Worm (Caenorhabditis elegans): ENCODE results near the gene B0507.1.

B0507.1 gene

DNA sequence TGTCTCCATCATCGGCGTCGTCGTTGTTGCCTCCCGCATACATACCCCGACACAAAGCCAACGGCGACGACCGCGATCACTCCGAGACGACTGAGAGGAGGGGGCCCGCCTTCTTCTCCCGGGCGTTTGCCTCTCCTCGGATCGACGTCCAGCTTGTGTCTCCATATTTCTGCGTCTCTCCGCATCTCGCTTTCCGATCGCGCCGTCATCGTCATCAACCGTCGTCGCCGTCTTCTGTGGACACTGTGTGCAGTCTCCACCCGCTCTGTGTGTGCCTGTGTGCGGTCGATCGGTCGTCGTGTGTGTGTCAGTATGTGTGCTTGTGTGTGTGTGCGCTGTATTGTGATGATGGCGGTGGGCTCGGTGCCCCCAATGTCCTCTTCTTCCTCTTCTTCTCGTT, 9.2 kb downstream of the B0507.1 start (continued):
- no peak for TF ChIP-seq snpc-1.2 (GFP tag; IDR thresholded peaks at IDR 0.05)
- TF ChIP-seq rbr-2 (tag; optimal IDR thresholded peaks at IDR 0.05) = peak; percentile 10
- TF ChIP-seq arid-1 (GFP tag; conservative IDR thresholded peaks at IDR 0.05) = no peak
- peak in 1 of 2 experiments; percentile 25 for TF ChIP-seq mdl-1 (tag; optimal IDR thresholded peaks at IDR 0.05)
- TF ChIP-seq cey-2 (tag; optimal IDR thresholded peaks at IDR 0.05; ENCODE audit: borderline replicate concordance, insufficient read depth) = no peak
- TF ChIP-seq madf-9 (GFP tag; conservative IDR thresholded peaks at IDR 0.05) = 0 out of 2 replicates have a peak, but pooled peaks have one; percentile 29
- TF ChIP-seq dve-1 (tag; optimal IDR thresholded peaks at IDR 0.05; ENCODE audit: insufficient read depth) = peak; percentile 70
- no peak for TF ChIP-seq lin-39 (tag; optimal IDR thresholded peaks at IDR 0.05)
- TF ChIP-seq lsy-2 (tag; optimal IDR thresholded peaks at IDR 0.05) = no peak
- peak; percentile 84 for TF ChIP-seq hlh-11 (tag; optimal IDR thresholded peaks at IDR 0.05)
- peak; percentile 73 for TF ChIP-seq hmg-1.1 (GFP tag; IDR thresholded peaks at IDR 0.05)
- no peak for TF ChIP-seq spr-3 (GFP tag; optimal IDR thresholded peaks at IDR 0.05)
- TF ChIP-seq mxl-2 (GFP tag; conservative IDR thresholded peaks at IDR 0.05) = no peak
- no peak for TF ChIP-seq unc-130 (GFP tag; optimal IDR thresholded peaks at IDR 0.05)
- TF ChIP-seq Y48G9A.11 (GFP tag; IDR thresholded peaks at IDR 0.05) = no peak
- TF ChIP-seq mxl-3 (GFP tag; optimal IDR thresholded peaks at IDR 0.05) = peak; percentile 24
- no peak for TF ChIP-seq duxl-1 (tag; optimal IDR thresholded peaks at IDR 0.05; ENCODE audit: poor library complexity)
- no peak for TF ChIP-seq zag-1 (tag; optimal IDR thresholded peaks at IDR 0.05)
- peak; percentile 55 for TF ChIP-seq mep-1 (tag; optimal IDR thresholded peaks at IDR 0.05)
- no peak for TF ChIP-seq dpl-1 (GFP tag; optimal IDR thresholded peaks at IDR 0.05)
- no peak for TF ChIP-seq Y5F2A.4 (GFP tag; optimal IDR thresholded peaks at IDR 0.05)
- TF ChIP-seq aha-1 (tag) = no peak
- TF ChIP-seq nhr-10 (tag; optimal IDR thresholded peaks at IDR 0.05) = no peak
- TF ChIP-seq ZK546.5 (tag; optimal IDR thresholded peaks at IDR 0.05) = no peak
- no peak for TF ChIP-seq lin-13 (GFP tag; optimal IDR thresholded peaks at IDR 0.05)
- TF ChIP-seq php-3 (GFP tag; IDR thresholded peaks at IDR 0.05) = 0 out of 2 replicates have a peak, but pooled peaks have one; percentile 29
- TF ChIP-seq hlh-30 (tag; optimal IDR thresholded peaks at IDR 0.05; ENCODE audit: insufficient read depth) = peak; percentile 56
- no peak for TF ChIP-seq madf-5 (GFP tag; IDR thresholded peaks at IDR 0.05)
- no peak for TF ChIP-seq lir-3 (tag; optimal IDR thresholded peaks at IDR 0.05)
- no peak for TF ChIP-seq T26A8.4 (GFP tag; IDR thresholded peaks at IDR 0.05)
- 0 out of 2 replicates have a peak, but pooled peaks have one; percentile 28 for TF ChIP-seq lim-7 (GFP tag; IDR thresholded peaks at IDR 0.05)
- TF ChIP-seq ZK337.2 (GFP tag; IDR thresholded peaks at IDR 0.05) = no peak
- no peak for TF ChIP-seq nhr-6 (tag; optimal IDR thresholded peaks at IDR 0.05)
- TF ChIP-seq fos-1 (tag; optimal IDR thresholded peaks at IDR 0.05) = no peak
- TF ChIP-seq nhr-28 (tag; optimal IDR thresholded peaks at IDR 0.05) = peak; percentile 27
- peak in 1 of 2 experiments; percentile 25 for TF ChIP-seq unc-62 (GFP tag; optimal IDR thresholded peaks at IDR 0.05 in 1 of 2)
- TF ChIP-seq unc-62 (tag; optimal IDR thresholded peaks at IDR 0.05) = no peak
- no peak for TF ChIP-seq daf-12 (tag; optimal IDR thresholded peaks at IDR 0.05)
- no peak for TF ChIP-seq zip-2 (tag; optimal IDR thresholded peaks at IDR 0.05)
- no peak for TF ChIP-seq tag-97 (GFP tag; IDR thresholded peaks at IDR 0.05)
- TF ChIP-seq lin-15B (tag; optimal IDR thresholded peaks at IDR 0.05) = no peak
- TF ChIP-seq snpc-4 (tag; optimal IDR thresholded peaks at IDR 0.05) = no peak
- TF ChIP-seq sdz-12 (GFP tag; optimal IDR thresholded peaks at IDR 0.05) = no peak
- TF ChIP-seq tra-1 (GFP tag; IDR thresholded peaks at IDR 0.05) = no peak
- no peak for TF ChIP-seq R02D3.7 (tag; optimal IDR thresholded peaks at IDR 0.05)
- no peak for TF ChIP-seq nhr-25 (tag; optimal IDR thresholded peaks at IDR 0.05; ENCODE audit: borderline replicate concordance, insufficient read depth)
- peak; percentile 65; the same call in 1 of the 2 replicates for TF ChIP-seq nhr-41 (GFP tag; IDR thresholded peaks at IDR 0.05)
- peak; percentile 95 for TF ChIP-seq set-16 (GFP tag; IDR thresholded peaks at IDR 0.05)
- no peak for TF ChIP-seq nhr-77 (tag; optimal IDR thresholded peaks at IDR 0.05)
- no peak for TF ChIP-seq F26F4.8 (GFP tag; conservative IDR thresholded peaks at IDR 0.05)
- TF ChIP-seq egl-27 (tag; optimal IDR thresholded peaks at IDR 0.05) = no peak
- TF ChIP-seq nhr-11 (tag; optimal IDR thresholded peaks at IDR 0.05) = no peak
